Fruit fly (Drosophila melanogaster): ENCODE measurements around the gene Glyp.
A peak's percentile ranks its signal among the peaks of the same experiment; 100 is the strongest.

Gene Glyp

DNA sequence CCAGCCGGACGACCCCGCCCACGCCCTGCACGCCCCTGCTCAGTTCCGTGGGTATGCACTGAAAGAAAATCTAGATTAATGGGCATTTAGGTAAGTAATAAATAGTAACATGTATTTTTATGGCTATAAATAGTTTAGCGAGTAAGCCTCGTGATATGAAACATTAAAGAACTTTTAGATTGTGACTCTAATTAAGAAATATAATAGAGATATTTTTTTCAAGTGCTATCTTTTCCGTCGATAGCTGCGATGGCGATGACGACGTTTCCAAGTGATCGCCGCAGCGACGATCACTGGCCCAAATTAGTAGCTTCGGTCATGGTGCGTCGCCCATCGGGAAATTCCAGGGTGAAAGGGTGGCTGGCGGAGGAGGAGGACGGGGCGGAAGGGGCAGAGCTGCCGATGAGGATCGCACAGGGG is 49.5 kb downstream of the Glyp start (continued):
- TF ChIP-seq CG9215 (GFP tag; IDR thresholded peaks at IDR 0.05) (peak; percentile 66), Atf6 (GFP tag; IDR thresholded peaks at IDR 0.05) (peak; percentile 87), CG11504 (tag; optimal IDR thresholded peaks at IDR 0.05) (peak; percentile 93), CG11456 (GFP tag; IDR thresholded peaks at IDR 0.05) (peak; percentile 86), sd (tag; optimal IDR thresholded peaks at IDR 0.05) (peak; percentile 54), bsh (GFP tag; optimal IDR thresholded peaks at IDR 0.05) (peak; percentile 45 to 96), CG10147 (GFP tag; optimal IDR thresholded peaks at IDR 0.05) (peak; percentile 72), CTCF (GFP tag; optimal IDR thresholded peaks at IDR 0.05) (peak; percentile 59), Hr51 (GFP tag; optimal IDR thresholded peaks at IDR 0.05) (peak; percentile 64 to 94), pzg (GFP tag; optimal IDR thresholded peaks at IDR 0.05) (no peak), hkb (optimal IDR thresholded peaks at IDR 0.05) (no peak), hkb (GFP tag; IDR thresholded peaks at IDR 0.05) (peak; percentile 95), Deaf1 (tag; optimal IDR thresholded peaks at IDR 0.05) (peak; percentile 73), CG7372 (GFP tag; IDR thresholded peaks at IDR 0.05) (peak; percentile 87), cato (GFP tag; optimal IDR thresholded peaks at IDR 0.05; ENCODE audit: borderline replicate concordance) (peak; percentile 80), Dip3 (GFP tag; optimal IDR thresholded peaks at IDR 0.05) (peak; percentile 66), onecut (GFP tag; IDR thresholded peaks at IDR 0.05) (peak; percentile 83), stwl (tag; optimal IDR thresholded peaks at IDR 0.05) (no peak), CG13624 (GFP tag; optimal IDR thresholded peaks at IDR 0.05) (peak; percentile 60), Mrtf (GFP tag; IDR thresholded peaks at IDR 0.05) (peak; percentile 87), CG14441 (GFP tag; IDR thresholded peaks at IDR 0.05) (peak; percentile 85), CG16813 (GFP tag; IDR thresholded peaks at IDR 0.05; ENCODE audit: partially characterized antibody) (no peak), salm (tag; optimal IDR thresholded peaks at IDR 0.05) (peak; percentile 91), CG6683 (GFP tag; optimal IDR thresholded peaks at IDR 0.05) (peak; percentile 60), CG18764 (GFP tag; optimal IDR thresholded peaks at IDR 0.05) (peak; percentile 77), al (GFP tag; IDR thresholded peaks at IDR 0.05) (peak; percentile 75), Pdp1 (GFP tag; optimal IDR thresholded peaks at IDR 0.05) (peak; percentile 78 to 83), CG32532 (GFP tag; IDR thresholded peaks at IDR 0.05) (peak; percentile 89), Bgb (GFP tag; IDR thresholded peaks at IDR 0.05; ENCODE audit: partially characterized antibody) (no peak), pho (GFP tag; optimal IDR thresholded peaks at IDR 0.05) (peak; percentile 57), maf-S (GFP tag; optimal IDR thresholded peaks at IDR 0.05) (peak; percentile 38), CG3065 (GFP tag; optimal IDR thresholded peaks at IDR 0.05) (peak; percentile 69), oc (tag; optimal IDR thresholded peaks at IDR 0.05) (peak; percentile 94), Taf1 (GFP tag; IDR thresholded peaks at IDR 0.05) (peak; percentile 44; the same call in 1 of the 2 replicates), Sry-β (GFP tag; optimal IDR thresholded peaks at IDR 0.05) (peak; percentile 18), sr (GFP tag; IDR thresholded peaks at IDR 0.05) (peak; percentile 87), CG6272 (GFP tag; IDR thresholded peaks at IDR 0.05) (peak; percentile 80), slbo (GFP tag; IDR thresholded peaks at IDR 0.05) (peak; percentile 84), tna (GFP tag; IDR thresholded peaks at IDR 0.05; ENCODE audit: partially characterized antibody) (no peak), CG1832 (GFP tag; optimal IDR thresholded peaks at IDR 0.05) (no peak), CG12391 (tag; optimal IDR thresholded peaks at IDR 0.05) (peak; percentile 94), inv (GFP tag; IDR thresholded peaks at IDR 0.05; ENCODE audit: partially characterized antibody) (no peak), Med (GFP tag) (peak; percentile 97), row (GFP tag; IDR thresholded peaks at IDR 0.05) (peak; percentile 87), h (optimal IDR thresholded peaks at IDR 0.05) (no peak), CG2129 (GFP tag; IDR thresholded peaks at IDR 0.05; ENCODE audit: partially characterized antibody) (no peak), CG13424 (tag; optimal IDR thresholded peaks at IDR 0.05) (peak; percentile 92), CG31441 (GFP tag; IDR thresholded peaks at IDR 0.05) (peak; percentile 91), Gug (GFP tag; IDR thresholded peaks at IDR 0.05) (peak; percentile 70), Lpt (GFP tag; optimal IDR thresholded peaks at IDR 0.05) (no peak), CG12942 (GFP tag; optimal IDR thresholded peaks at IDR 0.05) (peak; percentile 82), CG2120 (GFP tag; optimal IDR thresholded peaks at IDR 0.05) (peak; percentile 73)
